Fruit fly (Drosophila melanogaster) whole organism, embryonic: ENCODE measurements around the gene CG42728.

Experiments
- Ada2b ChIP-seq: fragments of 200-800 bp; sonication (Bioruptor generic); IDR thresholded peaks from 2 replicates; pipeline ENCODE4 v1.3.6; 2022; ENCODE audit warnings: missing biosample characterization, missing genetic modification characterization
- Blimp-1 ChIP-seq: fragments of 200-800 bp; sonication (Bioruptor generic); optimal IDR thresholded peaks from 3 replicates; lab custom pipeline; 2018; ENCODE audit warnings: missing biosample characterization, missing genetic modification characterization, mild to moderate bottlenecking, moderate library complexity, missing genetic modification reagents
- CG10267 ChIP-seq: fragments of 200-800 bp; sonication (Bioruptor generic); optimal IDR thresholded peaks from 2 replicates; lab custom pipeline; 2018; ENCODE audit warnings: missing biosample characterization, mild to moderate bottlenecking, missing genetic modification characterization, moderate library complexity
- CG11247 ChIP-seq: fragments of 200-800 bp; sonication (Bioruptor generic); IDR thresholded peaks from 2 replicates; pipeline ENCODE4 v1.3.6; 2022; ENCODE audit warnings: missing biosample characterization, missing genetic modification characterization
- CG12104 ChIP-seq: fragments of 200-800 bp; sonication (Bioruptor generic); optimal IDR thresholded peaks from 3 replicates; lab custom pipeline; 2016; ENCODE audit warnings: missing biosample characterization, missing genetic modification characterization
- CG1233 ChIP-seq: fragments of 200-800 bp; sonication (Bioruptor generic); optimal IDR thresholded peaks from 4 replicates; lab custom pipeline; 2018; ENCODE audit warnings: missing biosample characterization, mild to moderate bottlenecking, missing genetic modification characterization
- CG12391 ChIP-seq: fragments of 200-800 bp; sonication (Bioruptor generic); optimal IDR thresholded peaks from 3 replicates; lab custom pipeline; 2018; ENCODE audit warnings: missing biosample characterization, mild to moderate bottlenecking, missing genetic modification characterization, moderate library complexity
- CG13287 ChIP-seq: fragments of 200-800 bp; sonication (Bioruptor generic); IDR thresholded peaks from 2 replicates; pipeline ENCODE4 v1.3.6; 2022; ENCODE audit warnings: missing biosample characterization, missing genetic modification characterization; ENCODE audit not compliant: partially characterized antibody
- CG15073 ChIP-seq: fragments of 200-800 bp; sonication (Bioruptor generic); optimal IDR thresholded peaks from 2 replicates; lab custom pipeline; 2016; ENCODE audit warnings: missing biosample characterization, missing genetic modification characterization
- CG1603 ChIP-seq: fragments of 200-800 bp; sonication (Bioruptor generic); optimal IDR thresholded peaks from 2 replicates; lab custom pipeline; 2019; ENCODE audit warnings: missing biosample characterization, mild to moderate bottlenecking, missing genetic modification characterization, moderate library complexity
- CG16779 ChIP-seq: fragments of 200-800 bp; sonication (Bioruptor generic); IDR thresholded peaks from 2 replicates; pipeline ENCODE4 v1.3.6; 2022; ENCODE audit warnings: missing biosample characterization, missing genetic modification characterization
- CG16815 ChIP-seq: fragments of 200-800 bp; sonication (Bioruptor generic); optimal IDR thresholded peaks from 3 replicates; lab custom pipeline; 2017; ENCODE audit warnings: missing biosample characterization, mild to moderate bottlenecking, missing genetic modification characterization
- CG17328 ChIP-seq: fragments of 200-800 bp; sonication (Bioruptor generic); IDR thresholded peaks from 2 replicates; pipeline ENCODE4 v1.3.6; 2022; ENCODE audit warnings: missing biosample characterization, missing genetic modification characterization
- CG17361 ChIP-seq: fragments of 200-800 bp; sonication (Bioruptor generic); IDR thresholded peaks from 3 replicates; pipeline ENCODE4 v1.3.6; 2022; ENCODE audit warnings: missing biosample characterization, missing genetic modification characterization
- CG18262 ChIP-seq: fragments of 200-800 bp; optimal IDR thresholded peaks from 3 replicates; lab custom pipeline; 2019; ENCODE audit warnings: missing biosample characterization, mild to moderate bottlenecking, missing genetic modification characterization, moderate library complexity
- CG30403 ChIP-seq: fragments of 200-800 bp; sonication (Bioruptor generic); optimal IDR thresholded peaks from 3 replicates; lab custom pipeline; 2016; ENCODE audit warnings: missing biosample characterization, missing genetic modification characterization
- CG3281 ChIP-seq: fragments of 200-800 bp; sonication (Bioruptor generic); optimal IDR thresholded peaks from 3 replicates; lab custom pipeline; 2017; ENCODE audit warnings: missing biosample characterization, mild to moderate bottlenecking, missing genetic modification characterization
- CG7556 ChIP-seq: fragments of 200-800 bp; sonication (Bioruptor generic); optimal IDR thresholded peaks from 2 replicates; lab custom pipeline; 2017; ENCODE audit warnings: missing biosample characterization, mild to moderate bottlenecking, missing genetic modification characterization
- CG8765 ChIP-seq: fragments of 200-800 bp; sonication (Bioruptor generic); IDR thresholded peaks from 2 replicates; pipeline ENCODE4 v1.3.6; 2022; ENCODE audit warnings: missing biosample characterization, missing genetic modification characterization
- CG8924 ChIP-seq: fragments of 200-800 bp; optimal IDR thresholded peaks from 3 replicates; lab custom pipeline; 2019; ENCODE audit warnings: missing biosample characterization, mild to moderate bottlenecking, missing genetic modification characterization, moderate library complexity
- D ChIP-seq, 2 experiments: fragments of 200-800 bp in 1 of 2; fragments of >200 bp in 1 of 2; sonication (Bioruptor generic) in 1 of 2; optimal IDR thresholded peaks; 2 replicates in 1 of 2; 3 replicates in 1 of 2; lab custom pipeline; 2017; ENCODE audit warnings: mild to moderate bottlenecking in 1 of 2, missing biosample characterization in 1 of 2, missing genetic modification characterization in 1 of 2, missing genetic modification reagents in 1 of 2
- E2f1 ChIP-seq: fragments of 200-800 bp; sonication (Bioruptor generic); IDR thresholded peaks from 2 replicates; pipeline ENCODE4 v1.3.6; 2022; ENCODE audit warnings: missing biosample characterization, missing genetic modification characterization
- Hmr ChIP-seq: fragments of 200-800 bp; sonication (Bioruptor generic); optimal IDR thresholded peaks from 3 replicates; lab custom pipeline; 2017; ENCODE audit warnings: mild to moderate bottlenecking, missing biosample characterization, missing genetic modification reagents, missing genetic modification characterization
- Jarid2 ChIP-seq: fragments of 200-800 bp; sonication (Bioruptor generic); optimal IDR thresholded peaks from 3 replicates; lab custom pipeline; 2017; ENCODE audit warnings: mild to moderate bottlenecking, missing biosample characterization, missing genetic modification reagents, missing genetic modification characterization
- Sox100B ChIP-seq: fragments of 200-800 bp; sonication (Bioruptor generic); optimal IDR thresholded peaks from 3 replicates; lab custom pipeline; 2018; ENCODE audit warnings: missing biosample characterization, mild to moderate bottlenecking, missing genetic modification characterization
- Sox102F ChIP-seq: fragments of 200-800 bp; sonication (Bioruptor generic); optimal IDR thresholded peaks from 2 replicates; lab custom pipeline; 2018; ENCODE audit warnings: missing biosample characterization, mild to moderate bottlenecking, missing genetic modification characterization, moderate library complexity
- Trl ChIP-seq, 3 experiments: fragments of >200 bp in 2 of 3; fragments of 200-800 bp in 1 of 3; sonication (Bioruptor generic) in 1 of 3; optimal IDR thresholded peaks; 2 replicates in 1 of 3; 3 replicates in 2 of 3; lab custom pipeline; 2016 to 2017; ENCODE audit warnings: missing biosample characterization in 1 of 3, missing genetic modification characterization in 1 of 3
- Xrp1 ChIP-seq: fragments of 200-800 bp; sonication (Bioruptor generic); IDR thresholded peaks from 2 replicates; pipeline ENCODE4 v1.3.6; 2022; ENCODE audit warnings: missing biosample characterization, missing genetic modification characterization
- bsh ChIP-seq, 2 experiments: fragments of 200-800 bp; sonication (Bioruptor generic); optimal IDR thresholded peaks; 2 replicates each; lab custom pipeline; 2017 to 2018; ENCODE audit warnings: mild to moderate bottlenecking in 2 of 2, missing biosample characterization in 2 of 2, missing genetic modification characterization in 2 of 2, moderate library complexity in 1 of 2
- cg ChIP-seq: fragments of 200-800 bp; sonication (Bioruptor generic); optimal IDR thresholded peaks from 3 replicates; lab custom pipeline; 2019; ENCODE audit warnings: missing biosample characterization, mild to moderate bottlenecking, missing genetic modification characterization, moderate library complexity
- chm ChIP-seq: fragments of 200-800 bp; sonication (Bioruptor generic); IDR thresholded peaks from 2 replicates; pipeline ENCODE4 v1.3.6; 2022; ENCODE audit warnings: missing biosample characterization, missing genetic modification characterization
- da ChIP-seq: fragments of 200-800 bp; sonication (Bioruptor generic); optimal IDR thresholded peaks from 2 replicates; lab custom pipeline; 2016; ENCODE audit warnings: missing biosample characterization, missing genetic modification characterization
- dmrt99B ChIP-seq: fragments of 200-800 bp; sonication (Bioruptor generic); optimal IDR thresholded peaks from 2 replicates; lab custom pipeline; 2018; ENCODE audit warnings: missing biosample characterization, mild to moderate bottlenecking, missing genetic modification characterization, moderate library complexity
- gt ChIP-seq: fragments of 200-800 bp; sonication (Bioruptor generic); IDR thresholded peaks from 2 replicates; pipeline ENCODE4 v1.3.6; 2022; ENCODE audit warnings: missing biosample characterization, missing genetic modification characterization
- hkb ChIP-seq, 2 experiments: fragments of 200-800 bp in 1 of 2; fragments of >200 bp in 1 of 2; sonication (Bioruptor generic) in 1 of 2; IDR thresholded peaks in 1 of 2; optimal IDR thresholded peaks in 1 of 2; 2 replicates each; pipeline versions ENCODE4 v1.3.6 to Lab custom; 2017 to 2022; ENCODE audit warnings: missing biosample characterization in 1 of 2, missing genetic modification characterization in 1 of 2
- kah ChIP-seq: fragments of 200-800 bp; sonication (Bioruptor generic); optimal IDR thresholded peaks from 2 replicates; lab custom pipeline; 2018; ENCODE audit warnings: missing biosample characterization, mild to moderate bottlenecking, missing genetic modification characterization
- kni ChIP-seq: fragments of 200-800 bp; sonication (Bioruptor generic); optimal IDR thresholded peaks from 3 replicates; lab custom pipeline; 2017; ENCODE audit warnings: mild to moderate bottlenecking, missing biosample characterization, missing genetic modification reagents, missing genetic modification characterization
- knrl ChIP-seq: fragments of 200-800 bp; sonication (Bioruptor generic); IDR thresholded peaks from 3 replicates; pipeline ENCODE4 v1.3.6; 2022; ENCODE audit warnings: missing biosample characterization, missing genetic modification characterization; ENCODE audit not compliant: partially characterized antibody
- nmo ChIP-seq: fragments of 200-800 bp; sonication (Bioruptor generic); optimal IDR thresholded peaks from 2 replicates; lab custom pipeline; 2018; ENCODE audit warnings: missing biosample characterization, mild to moderate bottlenecking, missing genetic modification characterization, moderate library complexity
- phol ChIP-seq: fragments of 200-800 bp; sonication (Bioruptor generic); optimal IDR thresholded peaks from 3 replicates; lab custom pipeline; 2018; ENCODE audit warnings: missing biosample characterization, mild to moderate bottlenecking, missing genetic modification characterization, moderate library complexity
- pita ChIP-seq: fragments of 200-800 bp; sonication (Bioruptor generic); optimal IDR thresholded peaks from 2 replicates; lab custom pipeline; 2017; ENCODE audit warnings: missing biosample characterization, mild to moderate bottlenecking, missing genetic modification characterization
- row ChIP-seq: fragments of 200-800 bp; sonication (Bioruptor generic); IDR thresholded peaks from 3 replicates; pipeline ENCODE4 v1.3.6; 2022; ENCODE audit warnings: missing biosample characterization, missing genetic modification characterization
- seq ChIP-seq: fragments of 200-800 bp; sonication (Bioruptor generic); IDR thresholded peaks from 2 replicates; pipeline ENCODE4 v1.3.6; 2022; ENCODE audit warnings: missing biosample characterization, missing genetic modification characterization
- sisA ChIP-seq: fragments of 200-800 bp; sonication (Bioruptor generic); IDR thresholded peaks from 2 replicates; pipeline ENCODE4 v1.3.6; 2022; ENCODE audit warnings: missing biosample characterization, missing genetic modification characterization
- tap ChIP-seq: fragments of 200-800 bp; optimal IDR thresholded peaks from 3 replicates; lab custom pipeline; 2019; ENCODE audit warnings: missing biosample characterization, mild to moderate bottlenecking, missing genetic modification characterization, moderate library complexity
- unpg ChIP-seq: fragments of 200-800 bp; sonication (Bioruptor generic); optimal IDR thresholded peaks from 3 replicates; lab custom pipeline; 2018; ENCODE audit warnings: missing biosample characterization, mild to moderate bottlenecking, missing genetic modification characterization, moderate library complexity

CG42728 gene

DNA sequence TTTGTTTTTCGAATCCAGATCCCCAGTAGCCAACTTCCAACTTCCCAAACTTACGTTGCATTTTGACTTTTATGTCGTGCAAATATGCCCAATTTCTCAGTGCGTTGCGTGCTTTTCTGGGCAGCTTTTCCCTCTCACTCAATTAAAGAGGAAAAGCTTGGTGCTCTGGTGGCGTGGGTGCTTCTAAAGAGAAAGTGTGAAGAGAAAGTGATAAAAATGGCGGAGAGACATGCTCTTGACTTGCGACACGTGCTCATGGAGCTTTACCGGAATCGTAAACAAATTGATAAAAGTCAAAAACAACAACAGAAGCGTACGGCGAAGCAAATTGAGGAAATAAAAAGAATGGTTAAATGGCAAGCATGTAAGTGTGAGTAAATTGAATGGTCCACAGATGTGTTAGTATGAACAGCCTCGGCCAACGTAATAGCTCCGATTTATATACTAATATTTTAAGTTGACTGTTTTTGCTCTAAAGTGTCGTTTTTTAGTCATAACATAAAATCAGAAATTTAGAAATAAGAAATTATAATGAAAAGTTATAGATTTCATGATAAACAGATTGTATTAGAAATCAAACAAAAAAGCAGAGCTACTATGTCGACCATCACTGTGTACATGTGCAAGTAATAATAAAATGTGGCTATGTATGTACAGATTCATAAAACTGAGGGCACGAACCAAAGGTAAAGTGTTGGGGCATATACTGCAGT is 34.0 kb downstream of the CG42728 start (continued):
- TF ChIP-seq phol (tag; lab: Kevin White, UChicago) (peak; percentile 36), Trl (optimal IDR thresholded peaks at IDR 0.05; lab: Kevin White, UChicago) (peak; percentile 75 to 85), Trl (GFP tag; optimal IDR thresholded peaks at IDR 0.05; lab: Kevin White, UChicago) (no peak), CG8924 (tag; lab: Kevin White, UChicago) (peak; percentile 35), CG8765 (GFP tag; lab: Robert Waterston, UW) (no peak), chm (GFP tag; lab: Robert Waterston, UW) (0 out of 2 replicates have a peak, but pooled peaks have one; percentile 37), Xrp1 (GFP tag; lab: Robert Waterston, UW) (0 out of 2 replicates have a peak, but pooled peaks have one; percentile 11), CG18262 (tag; lab: Kevin White, UChicago) (peak; percentile 29), CG13287 (GFP tag; lab: Robert Waterston, UW) (peak; percentile 21; the same call in 1 of the 2 replicates), CG16815 (GFP tag; lab: Kevin White, UChicago) (no peak), Sox100B (GFP tag; lab: Kevin White, UChicago) (peak; percentile 65), CG12104 (GFP tag; lab: Kevin White, UChicago) (peak; percentile 16), CG1233 (GFP tag; lab: Kevin White, UChicago) (no peak), CG30403 (GFP tag; lab: Kevin White, UChicago) (peak; percentile 7), sisA (peak; percentile 43; the same call in 1 of the 2 replicates), cg (GFP tag; lab: Kevin White, UChicago) (peak; percentile 41), CG17328 (peak; percentile 55), Ada2b (GFP tag; lab: Robert Waterston, UW) (0 out of 2 replicates have a peak, but pooled peaks have one; percentile 36), CG11247 (no peak), nmo (GFP tag; lab: Kevin White, UChicago) (peak; percentile 15), CG3281 (GFP tag; lab: Kevin White, UChicago) (peak; percentile 54), dmrt99B (peak; percentile 73), CG17361 (peak; percentile 54; the same call in 2 of the 3 replicates), CG15073 (GFP tag; lab: Kevin White, UChicago) (no peak), Blimp-1 (peak; percentile 37), gt (GFP tag; lab: Robert Waterston, UW) (no peak), D (optimal IDR thresholded peaks at IDR 0.05; lab: Kevin White, UChicago) (no peak), D (GFP tag; optimal IDR thresholded peaks at IDR 0.05; lab: Kevin White, UChicago) (peak; percentile 33), da (GFP tag; lab: Kevin White, UChicago) (no peak), CG7556 (GFP tag; lab: Kevin White, UChicago) (peak; percentile 48), kah (peak; percentile 3), CG12391 (tag; lab: Kevin White, UChicago) (peak; percentile 5), CG1603 (tag; lab: Kevin White, UChicago) (peak; percentile 16), E2f1 (GFP tag; lab: Robert Waterston, UW) (peak; percentile 34; the same call in 1 of the 2 replicates), pita (GFP tag; lab: Kevin White, UChicago) (no peak), knrl (no peak), CG10267 (tag; lab: Kevin White, UChicago) (peak; percentile 28), row (peak; percentile 63), CG16779 (GFP tag; lab: Robert Waterston, UW) (no peak), hkb (optimal IDR thresholded peaks at IDR 0.05; lab: Kevin White, UChicago) (no peak), hkb (GFP tag; IDR thresholded peaks at IDR 0.05; lab: Robert Waterston, UW) (peak; percentile 44), bsh (GFP tag; optimal IDR thresholded peaks at IDR 0.05; lab: Kevin White, UChicago) (peak in 1 of 2 experiments; percentile 1), Hmr (GFP tag; lab: Kevin White, UChicago) (peak; percentile 37), unpg (GFP tag; lab: Kevin White, UChicago) (peak; percentile 13), tap (tag; lab: Kevin White, UChicago) (peak; percentile 60), kni (GFP tag; lab: Kevin White, UChicago) (no peak), Jarid2 (GFP tag; lab: Kevin White, UChicago) (peak; percentile 3), Sox102F (GFP tag; lab: Kevin White, UChicago) (peak; percentile 42), seq (GFP tag; lab: Robert Waterston, UW) (peak; percentile 58; the same call in 1 of the 2 replicates)
